Fruit fly (Drosophila melanogaster): Measurements from ENCODE around the gene Rbsn-5.

DNA sequence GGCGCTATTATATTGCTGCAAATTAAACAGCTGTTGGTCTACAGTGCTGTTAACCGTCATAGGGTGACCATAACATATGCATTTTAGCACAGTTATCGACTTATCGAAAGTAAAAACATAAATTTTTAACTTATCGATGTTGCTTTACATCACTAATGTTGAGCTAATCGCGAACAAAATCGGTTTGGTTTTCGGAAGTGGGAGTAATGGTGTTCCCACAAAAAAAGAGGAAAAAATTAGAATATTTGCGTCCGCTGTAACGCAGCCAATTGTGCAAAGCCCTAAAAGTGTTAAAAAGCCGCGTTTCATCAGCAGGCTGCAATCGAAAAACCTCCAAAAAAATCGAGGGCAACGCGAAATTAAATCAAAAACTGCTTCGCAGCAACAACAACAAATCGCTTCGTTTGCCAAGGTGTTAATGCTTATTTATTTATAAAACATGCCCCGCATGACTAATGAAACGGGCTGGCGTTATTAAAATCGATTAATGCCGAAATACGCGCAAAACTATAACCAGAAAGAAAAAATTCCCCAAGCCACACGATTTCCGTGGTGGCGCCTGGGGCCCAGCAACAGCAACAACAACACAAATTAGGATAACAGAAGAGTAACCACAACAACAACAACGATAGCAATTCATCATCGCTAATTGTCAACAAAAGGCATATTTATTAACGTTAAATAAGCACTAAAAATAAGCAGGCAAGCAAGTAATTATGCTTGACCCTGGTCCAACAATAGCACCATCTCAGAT, 32.6 kb upstream of the Rbsn-5 start, which contains the start of the genes CG12375 and CG8668:
- TF ChIP-seq CG6792 (GFP tag; optimal IDR thresholded peaks at IDR 0.05) (no peak), Eip75B (GFP tag; optimal IDR thresholded peaks at IDR 0.05) (no peak), CG11902 (GFP tag; optimal IDR thresholded peaks at IDR 0.05) (no peak), topi (GFP tag; optimal IDR thresholded peaks at IDR 0.05) (no peak), Lpt (GFP tag; optimal IDR thresholded peaks at IDR 0.05) (no peak), CG10631 (GFP tag; optimal IDR thresholded peaks at IDR 0.05) (no peak), CG6276 (GFP tag; optimal IDR thresholded peaks at IDR 0.05) (no peak)

All from whole organism, prepupa.